Worm (Caenorhabditis elegans): ENCODE data around the gene twk-2.
A peak's percentile ranks its signal among the peaks of the same experiment; 100 is the strongest.

The twk-2 gene

DNA sequence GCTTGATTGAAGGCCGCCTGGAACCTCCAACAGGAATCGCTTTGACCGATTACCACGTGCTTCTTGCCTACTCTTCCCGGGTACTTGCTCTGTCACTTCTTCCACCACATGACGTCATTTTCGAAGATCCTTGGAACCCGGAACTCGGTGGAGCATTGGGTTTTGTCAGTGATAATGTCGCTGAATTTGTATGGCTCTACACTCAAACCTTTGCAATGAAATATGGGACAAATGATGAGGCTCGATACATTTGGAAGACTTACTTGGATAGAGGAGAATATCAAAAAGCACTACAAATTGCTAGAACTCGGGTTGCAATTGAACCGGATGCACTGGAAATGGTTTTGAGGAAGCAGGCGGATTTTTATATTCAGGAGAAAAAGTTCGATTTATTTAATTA is 9.9 kb upstream of the twk-2 start:
- TF ChIP-seq lsy-12 (tag; optimal IDR thresholded peaks at IDR 0.05) (no peak), ceh-16 (tag; optimal IDR thresholded peaks at IDR 0.05) (no peak), nhr-43 (tag; optimal IDR thresholded peaks at IDR 0.05; ENCODE audit: poor library complexity, severe bottlenecking) (no peak), lin-39 (tag; optimal IDR thresholded peaks at IDR 0.05) (no peak), skn-1 (tag; optimal IDR thresholded peaks at IDR 0.05) (no peak), lin-15B (tag; optimal IDR thresholded peaks at IDR 0.05) (no peak), elt-2 (tag; optimal IDR thresholded peaks at IDR 0.05) (no peak), ZK546.5 (tag; optimal IDR thresholded peaks at IDR 0.05) (no peak), elt-1 (tag; optimal IDR thresholded peaks at IDR 0.05) (no peak), egl-27 (tag; optimal IDR thresholded peaks at IDR 0.05) (no peak)

DNA sequence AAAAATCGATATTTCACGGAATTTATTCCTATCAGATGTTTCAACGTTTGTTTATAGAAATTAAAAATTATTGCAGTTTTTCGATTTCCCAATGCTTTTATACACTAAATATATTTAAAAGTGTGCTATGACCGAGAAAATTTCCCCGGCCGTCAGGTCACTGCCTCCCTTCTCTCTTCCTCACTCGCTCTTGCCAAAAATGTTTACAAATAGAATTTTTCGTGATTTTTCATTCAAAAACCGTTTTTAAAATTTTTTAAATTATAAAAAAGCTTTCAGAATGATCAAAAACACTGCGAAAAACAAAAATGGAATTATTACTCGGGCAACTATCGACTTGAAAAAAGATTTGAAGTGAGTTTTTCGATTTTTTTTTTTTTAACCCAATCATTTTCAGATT is 7.9 kb upstream of the twk-2 start, which contains the start of the genes T12C9.7 and vps-18:
Gene T12C9.7, minus strand, starts transcription at position 101 of the 400 bp plus-strand sequence.
Gene vps-18, plus strand, starts transcription at position 280 of the 400 bp plus-strand sequence.
- no peak for TF ChIP-seq nhr-67 (tag; optimal IDR thresholded peaks at IDR 0.05)
- TF ChIP-seq unc-62 (GFP tag; optimal IDR thresholded peaks at IDR 0.05), result no peak
- no peak for TF ChIP-seq nhr-12 (tag; optimal IDR thresholded peaks at IDR 0.05)
- TF ChIP-seq unc-39 (tag; optimal IDR thresholded peaks at IDR 0.05), result no peak
- TF ChIP-seq egl-5 (tag; optimal IDR thresholded peaks at IDR 0.05), result no peak
- TF ChIP-seq pqm-1 (tag; optimal IDR thresholded peaks at IDR 0.05), result no peak
- no peak for TF ChIP-seq aly-2 (tag; optimal IDR thresholded peaks at IDR 0.05)
- no peak for TF ChIP-seq hmg-11 (tag; optimal IDR thresholded peaks at IDR 0.05)
- TF ChIP-seq skn-1 (tag; optimal IDR thresholded peaks at IDR 0.05), result no peak
- TF ChIP-seq nhr-43 (tag; optimal IDR thresholded peaks at IDR 0.05; ENCODE audit: poor library complexity, severe bottlenecking), result no peak
- no peak for TF ChIP-seq elt-2 (tag; optimal IDR thresholded peaks at IDR 0.05)
- TF ChIP-seq zag-1 (tag; optimal IDR thresholded peaks at IDR 0.05), result no peak
- TF ChIP-seq ceh-82 (tag; optimal IDR thresholded peaks at IDR 0.05), result no peak
- TF ChIP-seq tbx-2 (tag; optimal IDR thresholded peaks at IDR 0.05), result no peak

ce11 chrII:4460297-4460696 is 7.3 kb upstream of the twk-2 start:
- TF ChIP-seq ztf-4 (tag; optimal IDR thresholded peaks at IDR 0.05) (no peak), ztf-11 (tag; optimal IDR thresholded peaks at IDR 0.05) (no peak), ceh-28 (tag; optimal IDR thresholded peaks at IDR 0.05) (no peak), fkh-10 (GFP tag; optimal IDR thresholded peaks at IDR 0.05) (no peak), nhr-67 (tag; optimal IDR thresholded peaks at IDR 0.05) (no peak), ceh-82 (tag; optimal IDR thresholded peaks at IDR 0.05) (no peak), egl-5 (tag; optimal IDR thresholded peaks at IDR 0.05) (no peak), R02D3.7 (tag; optimal IDR thresholded peaks at IDR 0.05) (no peak), daf-12 (tag; optimal IDR thresholded peaks at IDR 0.05) (no peak), nhr-43 (tag; optimal IDR thresholded peaks at IDR 0.05; ENCODE audit: poor library complexity, severe bottlenecking) (no peak), unc-62 (GFP tag; optimal IDR thresholded peaks at IDR 0.05) (no peak), lsy-12 (tag; optimal IDR thresholded peaks at IDR 0.05) (no peak)

DNA sequence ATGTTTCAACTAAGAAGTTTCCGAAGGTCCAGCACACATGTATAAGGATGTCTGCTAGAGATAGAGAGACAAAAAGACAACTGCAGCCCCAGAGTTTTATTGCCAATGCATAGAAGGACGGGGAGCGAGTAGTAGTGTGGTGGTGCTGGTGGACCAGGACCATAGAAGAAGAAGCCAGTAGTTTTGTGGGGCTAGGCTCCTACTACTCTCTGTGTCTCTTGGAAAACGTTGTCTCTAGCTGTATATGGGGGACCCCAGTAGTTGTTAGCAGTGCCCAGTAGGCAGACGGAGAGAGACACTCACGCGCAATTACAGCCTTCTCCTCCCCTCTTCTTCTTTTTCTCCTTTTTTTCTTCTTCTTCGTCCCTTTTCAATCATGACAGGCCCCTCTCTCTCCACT is 3.1 kb upstream of the twk-2 start:
- TF ChIP-seq daf-12 (tag; optimal IDR thresholded peaks at IDR 0.05) (no peak), ceh-28 (tag; optimal IDR thresholded peaks at IDR 0.05) (no peak), egl-27 (tag; optimal IDR thresholded peaks at IDR 0.05) (no peak), fkh-10 (GFP tag; optimal IDR thresholded peaks at IDR 0.05) (no peak), nhr-76 (tag; optimal IDR thresholded peaks at IDR 0.05) (no peak), elt-2 (tag; optimal IDR thresholded peaks at IDR 0.05) (no peak), tbx-2 (tag; optimal IDR thresholded peaks at IDR 0.05) (no peak), lin-39 (tag; optimal IDR thresholded peaks at IDR 0.05) (peak; percentile 70), nfya-1 (tag; optimal IDR thresholded peaks at IDR 0.05; ENCODE audit: insufficient read depth) (peak; percentile 65), fkh-2 (tag; optimal IDR thresholded peaks at IDR 0.05) (no peak), zag-1 (tag; optimal IDR thresholded peaks at IDR 0.05) (no peak), jun-1 (tag; optimal IDR thresholded peaks at IDR 0.05) (no peak), nhr-67 (tag; optimal IDR thresholded peaks at IDR 0.05) (no peak), mml-1 (tag; optimal IDR thresholded peaks at IDR 0.05) (no peak), ceh-16 (tag; optimal IDR thresholded peaks at IDR 0.05) (no peak), hmg-11 (tag; optimal IDR thresholded peaks at IDR 0.05) (peak; percentile 87), lin-15B (tag; optimal IDR thresholded peaks at IDR 0.05) (no peak), nhr-77 (tag; optimal IDR thresholded peaks at IDR 0.05) (no peak), snpc-4 (tag; optimal IDR thresholded peaks at IDR 0.05) (no peak)

DNA sequence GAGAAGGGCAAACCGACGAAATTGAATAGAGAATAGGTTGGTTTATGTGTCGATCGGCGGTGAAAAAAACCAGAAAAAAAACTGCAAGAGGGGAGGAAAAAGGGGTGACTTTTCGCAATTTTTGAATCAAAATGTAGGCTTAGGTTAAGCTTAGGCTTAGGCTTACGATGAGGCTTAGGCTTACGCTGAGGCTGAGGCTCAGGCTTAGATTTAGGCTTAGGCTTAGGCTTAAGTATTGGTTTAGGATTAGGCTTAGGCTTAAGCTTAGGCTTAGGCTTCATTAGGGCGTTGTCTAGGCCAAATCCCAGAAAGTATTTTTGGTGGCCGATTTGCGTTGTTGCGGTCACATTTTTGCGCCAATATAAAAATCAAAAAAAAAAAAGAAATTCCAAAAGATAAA is 1.9 kb upstream of the twk-2 start:
- TF ChIP-seq unc-62 (GFP tag; optimal IDR thresholded peaks at IDR 0.05), result no peak
- TF ChIP-seq unc-39 (tag; optimal IDR thresholded peaks at IDR 0.05), result no peak
- no peak for TF ChIP-seq elt-1 (tag; optimal IDR thresholded peaks at IDR 0.05)
- TF ChIP-seq elt-2 (tag; optimal IDR thresholded peaks at IDR 0.05), result no peak
- TF ChIP-seq R02D3.7 (tag; optimal IDR thresholded peaks at IDR 0.05), result no peak
- no peak for TF ChIP-seq ceh-82 (tag; optimal IDR thresholded peaks at IDR 0.05)
- no peak for TF ChIP-seq nhr-76 (tag; optimal IDR thresholded peaks at IDR 0.05)
- no peak for TF ChIP-seq lin-39 (tag; optimal IDR thresholded peaks at IDR 0.05)
- no peak for TF ChIP-seq egl-5 (tag; optimal IDR thresholded peaks at IDR 0.05)
- TF ChIP-seq ztf-4 (tag; optimal IDR thresholded peaks at IDR 0.05), result no peak
- TF ChIP-seq tbx-2 (tag; optimal IDR thresholded peaks at IDR 0.05), result no peak
- no peak for TF ChIP-seq nfya-1 (tag; optimal IDR thresholded peaks at IDR 0.05; ENCODE audit: insufficient read depth)
- TF ChIP-seq nhr-67 (tag; optimal IDR thresholded peaks at IDR 0.05), result no peak
- TF ChIP-seq aly-2 (tag; optimal IDR thresholded peaks at IDR 0.05), result no peak
- no peak for TF ChIP-seq ztf-11 (tag; optimal IDR thresholded peaks at IDR 0.05)
- no peak for TF ChIP-seq ama-1 (optimal IDR thresholded peaks at IDR 0.05)
